Worm (Caenorhabditis elegans) whole organism, young adult: ENCODE data around the gene blos-2.

Source experiments
- B0019.2 ChIP-seq: fragments of 200-800 bp; sonication (Bioruptor generic); conservative IDR thresholded peaks from 2 replicates; pipeline ENCODE4 v1.3.6; 2022; ENCODE audit warnings: missing genetic modification reagents, missing genetic modification characterization, missing compliant biosample characterization
- C06A6.2 ChIP-seq: fragments of 200-800 bp; sonication (Bioruptor generic); conservative IDR thresholded peaks from 2 replicates; pipeline ENCODE4 v1.3.6; 2022; ENCODE audit warnings: missing genetic modification characterization, missing compliant biosample characterization
- F23B12.7 ChIP-seq: sonication (generic microtip); optimal IDR thresholded peaks from 2 replicates; lab custom pipeline; 2017; ENCODE audit warnings: missing genetic modification characterization, mild to moderate bottlenecking, missing compliant biosample characterization, antibody characterized with exemption, moderate library complexity; ENCODE audit not compliant: insufficient read depth
- ama-1 ChIP-seq, 3 experiments: fragments of 150-350 bp in 1 of 3; sonication (generic microtip) in 2 of 3; optimal IDR thresholded peaks; 2 replicates each; lab custom pipeline; 2014 to 2018; ENCODE audit warnings: missing biosample characterization in 2 of 3, missing genetic modification characterization in 2 of 3, missing genetic modification reagents in 2 of 3
- bed-1 ChIP-seq: fragments of 200-800 bp; sonication (Bioruptor generic); IDR thresholded peaks from 2 replicates; pipeline ENCODE4 v1.3.6; 2022; ENCODE audit warnings: missing genetic modification reagents, missing genetic modification characterization, missing compliant biosample characterization
- dpff-1 ChIP-seq: sonication (generic microtip); optimal IDR thresholded peaks from 2 replicates; lab custom pipeline; 2017; ENCODE audit warnings: mild to moderate bottlenecking, missing genetic modification characterization, missing compliant biosample characterization
- fkh-3 ChIP-seq: sonication (generic microtip); optimal IDR thresholded peaks from 2 replicates; lab custom pipeline; 2016; ENCODE audit warnings: mild to moderate bottlenecking, missing genetic modification characterization, missing compliant biosample characterization
- hrde-1 ChIP-seq: sonication (generic microtip); optimal IDR thresholded peaks from 2 replicates; lab custom pipeline; 2016; ENCODE audit warnings: missing genetic modification characterization, mild to moderate bottlenecking, missing compliant biosample characterization, moderate library complexity, missing genotype, missing genetic modification reagents, borderline replicate concordance
- nfya-1 ChIP-seq: sonication (generic microtip); optimal IDR thresholded peaks from 2 replicates; lab custom pipeline; 2017; ENCODE audit warnings: antibody characterized with exemption, missing compliant biosample characterization, missing genetic modification characterization, borderline replicate concordance; ENCODE audit not compliant: insufficient read depth
- pha-4 ChIP-seq: fragments of 150-350 bp; sonication (generic microtip); optimal IDR thresholded peaks from 2 replicates; lab custom pipeline; 2014; ENCODE audit warnings: missing biosample characterization, missing genetic modification reagents, missing genetic modification characterization
- zfh-2 ChIP-seq: fragments of 200-800 bp; sonication (Bioruptor generic); conservative IDR thresholded peaks from 2 replicates; pipeline ENCODE4 v1.3.6; 2022; ENCODE audit warnings: missing genetic modification reagents, missing genetic modification characterization, missing compliant biosample characterization

- TF ChIP-seq B0019.2 (GFP tag; lab: Robert Waterston, UW) (peak; percentile 57; the same call in 1 of the 2 replicates), hrde-1 (tag; lab: Kevin White, UChicago) (peak; percentile 88), fkh-3 (no peak), bed-1 (GFP tag; lab: Robert Waterston, UW) (0 out of 2 replicates have a peak, but pooled peaks have one; percentile 33), dpff-1 (no peak), C06A6.2 (peak; percentile 90), pha-4 (peak; percentile 47), zfh-2 (GFP tag; lab: Robert Waterston, UW) (peak; percentile 90), ama-1 (optimal IDR thresholded peaks at IDR 0.05; lab: Kevin White, UChicago) (no peak), ama-1 (GFP tag; optimal IDR thresholded peaks at IDR 0.05; lab: Kevin White, UChicago) (no peak), F23B12.7 (tag; lab: Kevin White, UChicago) (peak; percentile 93), nfya-1 (tag; lab: Kevin White, UChicago) (no peak)
Observed at ce11 chrIV:6323654-6324224, 10.3 kb upstream of the blos-2 start, which contains the start of gene sqd-1.
